Worm (Caenorhabditis elegans) whole organism, young adult: Measurements from ENCODE around the gene F18G5.6.

Experiments
- B0336.3 ChIP-seq: fragments of 200-800 bp; sonication (Bioruptor generic); IDR thresholded peaks from 2 replicates; pipeline ENCODE4 v1.3.6; 2022; ENCODE audit warnings: missing genetic modification characterization, missing compliant biosample characterization
- F52B5.7 ChIP-seq: sonication (generic microtip); optimal IDR thresholded peaks from 2 replicates; lab custom pipeline; 2016; ENCODE audit warnings: mild to moderate bottlenecking, missing genetic modification characterization, missing compliant biosample characterization
- Y79H2A.3 ChIP-seq: fragments of 200-800 bp; sonication (Bioruptor generic); conservative IDR thresholded peaks from 2 replicates; pipeline ENCODE4 v1.3.6; 2022; ENCODE audit warnings: missing genetic modification reagents, missing genetic modification characterization, missing compliant biosample characterization
- attf-5 ChIP-seq: fragments of 200-800 bp; sonication (Bioruptor generic); optimal IDR thresholded peaks from 2 replicates; lab custom pipeline; 2018; ENCODE audit warnings: mild to moderate bottlenecking, missing genetic modification characterization, missing compliant biosample characterization
- egl-18 ChIP-seq: fragments of 200-800 bp; sonication (Bioruptor generic); IDR thresholded peaks from 2 replicates; pipeline ENCODE4 v1.3.6; 2022; ENCODE audit warnings: missing genetic modification reagents, missing genetic modification characterization, missing compliant biosample characterization
- madf-3 ChIP-seq: fragments of 200-800 bp; sonication (Bioruptor generic); IDR thresholded peaks from 2 replicates; pipeline ENCODE4 v1.3.6; 2022; ENCODE audit warnings: missing genetic modification reagents, missing genetic modification characterization, missing compliant biosample characterization
- unc-130 ChIP-seq: sonication (generic microtip); optimal IDR thresholded peaks from 2 replicates; lab custom pipeline; 2016; ENCODE audit warnings: missing genetic modification reagents, missing genetic modification characterization, missing compliant biosample characterization
- unc-62 ChIP-seq: fragments of 150-350 bp; optimal IDR thresholded peaks from 2 replicates; lab custom pipeline; 2014; ENCODE audit warnings: missing biosample characterization, missing genetic modification reagents, missing genetic modification characterization

DNA sequence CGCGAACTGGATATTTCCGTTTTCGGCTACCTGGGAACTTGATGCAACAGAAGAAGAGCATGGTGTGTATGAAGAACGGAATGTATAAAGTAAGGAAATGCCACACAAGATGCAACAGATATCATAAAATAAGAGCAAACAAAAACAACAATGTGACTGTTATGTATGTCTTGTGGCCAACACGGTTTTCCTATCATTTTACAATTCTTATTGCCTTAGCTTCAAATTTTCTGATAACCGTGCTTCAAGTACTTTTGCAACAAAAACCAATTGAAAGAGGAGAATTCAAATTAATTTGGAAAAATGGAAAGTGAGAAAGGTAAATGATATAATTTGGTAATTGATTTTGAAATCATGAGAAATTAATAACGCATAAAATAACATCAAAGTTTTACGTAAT, 32.6 kb downstream of the F18G5.6 start:
- no peak for TF ChIP-seq egl-18 (GFP tag; lab: Robert Waterston, UW)
- no peak for TF ChIP-seq attf-5
- TF ChIP-seq madf-3 (GFP tag; lab: Robert Waterston, UW): no peak
- TF ChIP-seq B0336.3: no peak
- TF ChIP-seq unc-130 (GFP tag; lab: Kevin White, UChicago): no peak
- no peak for TF ChIP-seq unc-62
- no peak for TF ChIP-seq Y79H2A.3 (GFP tag; lab: Robert Waterston, UW)
- TF ChIP-seq F52B5.7 (tag; lab: Kevin White, UChicago): no peak
